Worm (Caenorhabditis elegans) whole organism, late embryonic: ENCODE data around the gene Y55B1BR.8.

ENCODE experiments used
- ceh-9 ChIP-seq: sonication (generic microtip); optimal IDR thresholded peaks from 2 replicates; lab custom pipeline; 2016; ENCODE audit warnings: mild to moderate bottlenecking, missing genetic modification characterization, inconsistent platforms, missing compliant biosample characterization
- dmd-4 ChIP-seq: sonication (generic microtip); optimal IDR thresholded peaks from 2 replicates; lab custom pipeline; 2016; ENCODE audit warnings: borderline replicate concordance, missing genetic modification characterization, missing compliant biosample characterization
- fkh-10 ChIP-seq: fragments of 150-350 bp; optimal IDR thresholded peaks from 2 replicates; lab custom pipeline; 2014; ENCODE audit warnings: missing biosample characterization, missing genetic modification reagents, missing genetic modification characterization
- madf-2 ChIP-seq: sonication (generic microtip); optimal IDR thresholded peaks from 2 replicates; lab custom pipeline; 2017; ENCODE audit warnings: missing genetic modification characterization, missing compliant biosample characterization
- nhr-11 ChIP-seq: fragments of 150-350 bp; optimal IDR thresholded peaks from 2 replicates; lab custom pipeline; 2014; ENCODE audit warnings: missing biosample characterization, missing genetic modification characterization
- pha-4 ChIP-seq: fragments of 150-350 bp; optimal IDR thresholded peaks from 2 replicates; lab custom pipeline; 2018; ENCODE audit warnings: missing biosample characterization, missing genetic modification reagents, missing genetic modification characterization
- tbx-2 ChIP-seq: sonication (generic microtip); optimal IDR thresholded peaks from 2 replicates; lab custom pipeline; 2016; ENCODE audit warnings: missing genetic modification characterization, missing compliant biosample characterization
- unc-55 ChIP-seq: sonication (generic microtip); optimal IDR thresholded peaks from 2 replicates; lab custom pipeline; 2017; ENCODE audit warnings: missing biosample characterization, missing genetic modification reagents, missing genetic modification characterization
- zip-5 ChIP-seq: sonication (generic microtip); optimal IDR thresholded peaks from 2 replicates; lab custom pipeline; 2016; ENCODE audit warnings: missing genetic modification characterization, missing compliant biosample characterization

DNA sequence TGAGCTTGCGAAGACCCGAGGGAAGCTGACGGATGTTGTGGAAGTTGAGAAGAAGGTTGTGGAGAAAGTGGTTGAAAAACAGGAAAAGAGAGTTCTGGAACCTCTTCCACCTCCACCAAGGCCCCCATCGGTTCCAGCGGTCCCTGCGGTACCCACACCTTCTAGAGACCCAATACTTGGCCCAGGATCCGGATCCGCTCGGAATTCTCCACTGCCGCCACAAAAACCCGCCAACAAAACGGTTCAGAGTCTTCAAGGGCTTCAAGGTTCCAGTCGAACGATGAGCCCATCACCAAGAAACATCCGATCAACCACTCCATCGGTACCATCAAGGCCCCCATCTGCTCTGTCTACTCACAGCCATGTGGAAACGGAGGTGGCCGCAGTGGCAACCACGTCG is 7.2 kb upstream of the Y55B1BR.8 start:
- no peak for TF ChIP-seq nhr-11 (tag; lab: Kevin White, UChicago)
- no peak for TF ChIP-seq pha-4 (tag; lab: Kevin White, UChicago)
- no peak for TF ChIP-seq tbx-2 (tag; lab: Kevin White, UChicago)
- TF ChIP-seq unc-55 (GFP tag; lab: Kevin White, UChicago) = no peak
- TF ChIP-seq zip-5 (tag; lab: Kevin White, UChicago) = no peak
- no peak for TF ChIP-seq ceh-9 (tag; lab: Kevin White, UChicago)
- no peak for TF ChIP-seq madf-2 (tag; lab: Kevin White, UChicago)
- no peak for TF ChIP-seq dmd-4 (tag; lab: Kevin White, UChicago)
- no peak for TF ChIP-seq fkh-10 (GFP tag; lab: Kevin White, UChicago)
